Fruit fly (Drosophila melanogaster): ENCODE data around the gene CG32284.
A peak's percentile ranks its signal among the peaks of the same experiment; 100 is the strongest.

Gene CG32284

DNA sequence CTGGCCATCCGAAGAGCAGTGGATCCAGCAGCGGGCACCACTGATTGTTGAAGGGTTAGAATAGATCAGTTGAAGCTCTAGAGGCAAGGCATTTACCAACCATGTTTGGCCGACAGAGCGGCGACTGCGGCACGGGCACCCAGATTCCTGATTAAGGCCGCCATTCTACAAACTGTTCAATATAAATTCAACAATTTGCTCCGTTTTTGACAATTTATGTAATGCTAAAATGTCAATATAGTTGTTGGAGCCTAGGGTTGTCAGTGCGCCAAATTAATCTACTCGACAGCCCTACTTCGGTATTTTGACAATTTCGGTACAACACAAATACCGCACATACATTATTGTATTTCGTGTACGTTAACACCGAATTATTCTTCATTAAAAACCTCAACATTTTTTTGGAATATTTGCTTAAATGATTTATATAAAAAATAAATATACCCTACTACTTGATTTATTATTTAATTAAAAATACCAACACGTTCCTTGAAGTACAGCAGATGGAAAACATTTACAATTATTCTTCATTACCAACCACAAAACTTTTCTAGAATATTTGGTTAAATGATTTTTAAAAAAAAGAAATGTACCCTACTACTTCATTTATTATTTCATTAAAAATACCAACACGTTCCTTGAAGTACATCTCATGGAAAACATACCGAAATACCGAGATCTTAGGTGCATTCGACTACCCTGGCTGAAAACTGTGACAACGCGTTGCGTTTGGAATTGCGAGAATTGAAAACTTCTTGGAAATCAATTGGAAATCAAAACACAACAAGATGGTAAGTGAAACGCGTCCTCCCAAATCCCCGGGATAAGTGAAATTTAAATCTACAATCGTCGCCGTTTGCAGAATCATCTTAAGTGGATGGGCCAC, 26.9 kb upstream of the CG32284 start, which contains the start of the genes ND-30 and CG15812 (continued):
- TF ChIP-seq pho (GFP tag; optimal IDR thresholded peaks at IDR 0.05) (no peak), CG10565 (GFP tag; optimal IDR thresholded peaks at IDR 0.05) (no peak), Mes4 (GFP tag; optimal IDR thresholded peaks at IDR 0.05) (no peak), CG17829 (tag; optimal IDR thresholded peaks at IDR 0.05) (peak; percentile 46), CG17361 (GFP tag; IDR thresholded peaks at IDR 0.05) (no peak; the same call in 2 of the 3 replicates), lilli (GFP tag; optimal IDR thresholded peaks at IDR 0.05) (peak; percentile 11), pzg (GFP tag; optimal IDR thresholded peaks at IDR 0.05) (peak; percentile 35), Vsx1 (GFP tag; optimal IDR thresholded peaks at IDR 0.05) (no peak), ato (GFP tag; IDR thresholded peaks at IDR 0.05; ENCODE audit: partially characterized antibody) (0 out of 2 replicates have a peak, but pooled peaks have one; percentile 30), Nf-YB (GFP tag; optimal IDR thresholded peaks at IDR 0.05) (no peak), CG6683 (GFP tag; optimal IDR thresholded peaks at IDR 0.05) (no peak), nom (GFP tag; optimal IDR thresholded peaks at IDR 0.05) (no peak), ro (GFP tag; IDR thresholded peaks at IDR 0.05) (no peak), toy (GFP tag; IDR thresholded peaks at IDR 0.05) (no peak), esg (GFP tag; conservative IDR thresholded peaks at IDR 0.05) (no peak), oc (tag; optimal IDR thresholded peaks at IDR 0.05) (no peak), Ravus (GFP tag; IDR thresholded peaks at IDR 0.05) (no peak), fd96Cb (tag; optimal IDR thresholded peaks at IDR 0.05) (no peak), CG1647 (GFP tag; optimal IDR thresholded peaks at IDR 0.05) (no peak), CG1602 (GFP tag; optimal IDR thresholded peaks at IDR 0.05) (peak; percentile 45), otp (GFP tag; IDR thresholded peaks at IDR 0.05) (no peak), chinmo (GFP tag; IDR thresholded peaks at IDR 0.05; ENCODE audit: partially characterized antibody) (0 out of 4 replicates have a peak, but pooled peaks have one; percentile 29), CG12769 (tag; optimal IDR thresholded peaks at IDR 0.05) (no peak), CG31365 (tag; optimal IDR thresholded peaks at IDR 0.05) (no peak), CG2116 (GFP tag; optimal IDR thresholded peaks at IDR 0.05) (peak; percentile 39), gce (GFP tag; IDR thresholded peaks at IDR 0.05) (no peak), lab (GFP tag; optimal IDR thresholded peaks at IDR 0.05) (no peak), CG8478 (optimal IDR thresholded peaks at IDR 0.05) (no peak), klu (GFP tag; IDR thresholded peaks at IDR 0.05) (no peak), Taf1 (GFP tag; IDR thresholded peaks at IDR 0.05) (no peak), hbn (GFP tag; IDR thresholded peaks at IDR 0.05; ENCODE audit: partially characterized antibody) (no peak), CG18599 (GFP tag; optimal IDR thresholded peaks at IDR 0.05) (no peak), Oli (tag; optimal IDR thresholded peaks at IDR 0.05) (no peak), tup (GFP tag; optimal IDR thresholded peaks at IDR 0.05) (no peak), Dref (GFP tag; IDR thresholded peaks at IDR 0.05) (no peak), CG2889 (GFP tag; IDR thresholded peaks at IDR 0.05) (no peak), Max (GFP tag; optimal IDR thresholded peaks at IDR 0.05) (no peak), ATbp (GFP tag; optimal IDR thresholded peaks at IDR 0.05) (no peak), CG7271 (tag; optimal IDR thresholded peaks at IDR 0.05) (no peak), gfzf (GFP tag; optimal IDR thresholded peaks at IDR 0.05) (peak; percentile 45), Jarid2 (GFP tag; optimal IDR thresholded peaks at IDR 0.05) (no peak), cad (GFP tag; optimal IDR thresholded peaks at IDR 0.05) (no peak), CG11695 (GFP tag; IDR thresholded peaks at IDR 0.05) (no peak), Opbp (GFP tag; IDR thresholded peaks at IDR 0.05; ENCODE audit: partially characterized antibody) (no peak; the same call in 2 of the 3 replicates), zen2 (GFP tag; IDR thresholded peaks at IDR 0.05; ENCODE audit: partially characterized antibody) (no peak), HHEX (GFP tag; optimal IDR thresholded peaks at IDR 0.05) (no peak), mld (GFP tag; IDR thresholded peaks at IDR 0.05; ENCODE audit: partially characterized antibody) (no peak), Spps (tag; optimal IDR thresholded peaks at IDR 0.05) (no peak)

Data from whole organism, embryonic.